Worm (Caenorhabditis elegans) whole organism, midembryonic: ENCODE measurements around the gene C48A7.16.

Experiments
- T22C8.4 ChIP-seq: fragments of 200-800 bp; sonication (Bioruptor generic); IDR thresholded peaks from 2 replicates; pipeline ENCODE4 v1.3.6; 2022; ENCODE audit warnings: missing genetic modification characterization, missing compliant biosample characterization
- cog-1 ChIP-seq: sonication (generic microtip); optimal IDR thresholded peaks from 2 replicates; lab custom pipeline; 2016; ENCODE audit warnings: missing genetic modification characterization, missing compliant biosample characterization
- flt-1 ChIP-seq: fragments of 200-800 bp; sonication (Bioruptor generic); IDR thresholded peaks from 2 replicates; pipeline ENCODE4 v1.3.6; 2022; ENCODE audit warnings: missing genetic modification characterization, missing compliant biosample characterization
- tab-1 ChIP-seq: fragments of 200-800 bp; sonication (Bioruptor generic); IDR thresholded peaks from 2 replicates; pipeline ENCODE4 v1.3.6; 2022; ENCODE audit warnings: missing genetic modification characterization, missing compliant biosample characterization
- ztf-23 ChIP-seq: fragments of 200-800 bp; sonication (Bioruptor generic); IDR thresholded peaks from 2 replicates; pipeline ENCODE4 v1.3.6; 2022; ENCODE audit warnings: missing genetic modification reagents, missing genetic modification characterization, missing compliant biosample characterization
- ztf-29 ChIP-seq: fragments of 200-800 bp; sonication (Bioruptor generic); IDR thresholded peaks from 2 replicates; pipeline ENCODE4 v1.3.6; 2022; ENCODE audit warnings: missing genetic modification reagents, missing genetic modification characterization, missing compliant biosample characterization

DNA sequence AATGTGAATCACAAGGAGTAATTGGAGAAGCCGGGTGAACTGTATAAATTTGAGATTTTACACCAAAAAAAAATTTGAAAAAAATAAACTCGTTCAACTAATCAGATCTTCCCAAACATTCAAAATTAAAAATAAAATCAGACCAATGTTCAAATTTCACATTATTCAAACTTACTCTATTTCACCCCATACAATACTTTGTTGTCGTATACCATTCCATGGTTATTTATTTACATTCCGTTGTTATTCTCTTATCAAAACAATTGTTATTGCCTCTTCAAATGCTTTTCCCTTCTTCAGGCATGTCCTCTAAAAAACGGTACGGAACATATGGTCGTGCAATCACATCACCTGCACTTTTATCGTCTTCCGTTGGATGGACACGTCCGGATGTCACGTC, 18.9 kb downstream of the C48A7.16 start, which contains the start of gene unc-82:
- TF ChIP-seq ztf-23 (GFP tag; lab: Robert Waterston, UW): no peak
- no peak for TF ChIP-seq cog-1 (tag; lab: Kevin White, UChicago)
- TF ChIP-seq tab-1 (GFP tag; lab: Robert Waterston, UW): no peak
- TF ChIP-seq flt-1 (GFP tag; lab: Robert Waterston, UW): no peak
- TF ChIP-seq T22C8.4: no peak
- TF ChIP-seq ztf-29 (GFP tag; lab: Robert Waterston, UW): no peak
